Fruit fly (Drosophila melanogaster): ENCODE data around the gene btl.
A peak's percentile ranks its signal among the peaks of the same experiment; 100 is the strongest.

Gene btl

DNA sequence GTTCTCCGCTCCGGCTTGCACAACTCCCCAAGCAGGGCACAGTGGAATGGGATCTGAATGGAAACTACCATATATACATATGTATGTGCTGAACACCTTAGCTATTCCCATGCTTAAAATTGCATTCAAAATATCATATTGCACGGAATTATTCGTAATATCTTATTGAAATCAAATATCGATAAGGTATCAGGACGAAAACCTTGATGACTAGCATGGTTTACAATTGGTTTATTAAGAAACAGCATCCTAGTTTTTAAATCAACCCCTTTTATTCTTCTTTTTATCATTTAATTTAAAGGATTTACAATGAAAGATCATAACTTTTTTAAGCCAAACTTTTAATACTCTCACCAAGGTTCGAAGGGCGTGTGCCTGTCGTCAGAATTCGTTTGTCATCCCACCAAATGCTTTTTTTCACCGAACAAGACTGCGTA, 20.3 kb upstream of the btl start (continued):
- no peak for TF ChIP-seq CG43689 (GFP tag; IDR thresholded peaks at IDR 0.05)
- TF ChIP-seq CG32532 (GFP tag; IDR thresholded peaks at IDR 0.05) = no peak
- no peak for TF ChIP-seq nom (GFP tag; optimal IDR thresholded peaks at IDR 0.05)
- no peak for TF ChIP-seq CG10321 (GFP tag; IDR thresholded peaks at IDR 0.05)
- no peak for TF ChIP-seq CG6272 (GFP tag; IDR thresholded peaks at IDR 0.05)
- no peak for TF ChIP-seq tap (tag; optimal IDR thresholded peaks at IDR 0.05)
- no peak for TF ChIP-seq dpn (GFP tag; optimal IDR thresholded peaks at IDR 0.05)
- TF ChIP-seq CG9727 (GFP tag; optimal IDR thresholded peaks at IDR 0.05) = peak; percentile 29
- TF ChIP-seq dmrt11E (tag; optimal IDR thresholded peaks at IDR 0.05) = no peak
- TF ChIP-seq CG15696 (tag; optimal IDR thresholded peaks at IDR 0.05) = no peak
- TF ChIP-seq amos (GFP tag; IDR thresholded peaks at IDR 0.05; ENCODE audit: partially characterized antibody) = no peak
- no peak for TF ChIP-seq nerfin-2 (GFP tag; IDR thresholded peaks at IDR 0.05; ENCODE audit: partially characterized antibody)
- TF ChIP-seq phol (tag; optimal IDR thresholded peaks at IDR 0.05) = no peak
- no peak for TF ChIP-seq CG5180 (GFP tag; optimal IDR thresholded peaks at IDR 0.05)
- TF ChIP-seq hkb (optimal IDR thresholded peaks at IDR 0.05) = no peak
- no peak for TF ChIP-seq hkb (GFP tag; IDR thresholded peaks at IDR 0.05)
- no peak for TF ChIP-seq CG2889 (GFP tag; IDR thresholded peaks at IDR 0.05)
- no peak for TF ChIP-seq NfI (GFP tag; optimal IDR thresholded peaks at IDR 0.05)
- TF ChIP-seq CG9215 (GFP tag; IDR thresholded peaks at IDR 0.05) = no peak
- TF ChIP-seq Hr3 (GFP tag; optimal IDR thresholded peaks at IDR 0.05) = no peak
- TF ChIP-seq bab2 (GFP tag; optimal IDR thresholded peaks at IDR 0.05) = no peak
- no peak for TF ChIP-seq CG10267 (tag; optimal IDR thresholded peaks at IDR 0.05)
- TF ChIP-seq CG13296 (GFP tag; optimal IDR thresholded peaks at IDR 0.05) = no peak
- no peak for TF ChIP-seq Lim3 (GFP tag; IDR thresholded peaks at IDR 0.05)
- TF ChIP-seq CG10274 (GFP tag; optimal IDR thresholded peaks at IDR 0.05) = no peak
- no peak for TF ChIP-seq Atf-2 (GFP tag; optimal IDR thresholded peaks at IDR 0.05)
- no peak for TF ChIP-seq lov (optimal IDR thresholded peaks at IDR 0.05)
- TF ChIP-seq lov (GFP tag; IDR thresholded peaks at IDR 0.05) = no peak
- peak; percentile 3 for TF ChIP-seq mam (GFP tag; optimal IDR thresholded peaks at IDR 0.05)
- no peak for TF ChIP-seq ara (GFP tag; IDR thresholded peaks at IDR 0.05)
- TF ChIP-seq HmgZ (tag; optimal IDR thresholded peaks at IDR 0.05) = no peak
- TF ChIP-seq CG8388 (GFP tag; optimal IDR thresholded peaks at IDR 0.05) = no peak
- no peak for TF ChIP-seq crp (GFP tag; optimal IDR thresholded peaks at IDR 0.05)
- TF ChIP-seq maf-S (GFP tag; optimal IDR thresholded peaks at IDR 0.05) = no peak
- no peak for TF ChIP-seq CG6683 (GFP tag; optimal IDR thresholded peaks at IDR 0.05)
- TF ChIP-seq tll (GFP tag; optimal IDR thresholded peaks at IDR 0.05) = no peak
- no peak for TF ChIP-seq CG8089 (GFP tag; optimal IDR thresholded peaks at IDR 0.05)
- no peak for TF ChIP-seq CG3407 (GFP tag; optimal IDR thresholded peaks at IDR 0.05)
- no peak for TF ChIP-seq zfh1 (GFP tag; IDR thresholded peaks at IDR 0.05)
- TF ChIP-seq br (optimal IDR thresholded peaks at IDR 0.05) = no peak
- TF ChIP-seq disco-r (GFP tag; optimal IDR thresholded peaks at IDR 0.05) = no peak
- TF ChIP-seq Nf-YB (GFP tag; optimal IDR thresholded peaks at IDR 0.05) = no peak
- no peak for TF ChIP-seq Blimp-1 (GFP tag; optimal IDR thresholded peaks at IDR 0.05)
- no peak for TF ChIP-seq emc (GFP tag; optimal IDR thresholded peaks at IDR 0.05)
- no peak for TF ChIP-seq zen (tag; optimal IDR thresholded peaks at IDR 0.05)
- no peak for TF ChIP-seq CG4404 (GFP tag; IDR thresholded peaks at IDR 0.05)
- no peak for TF ChIP-seq CG12236 (GFP tag; optimal IDR thresholded peaks at IDR 0.05)
- TF ChIP-seq cato (GFP tag; optimal IDR thresholded peaks at IDR 0.05; ENCODE audit: borderline replicate concordance) = no peak
- no peak for TF ChIP-seq CG15601 (tag; optimal IDR thresholded peaks at IDR 0.05)
- no peak for TF ChIP-seq CG13123 (GFP tag; optimal IDR thresholded peaks at IDR 0.05)
- TF ChIP-seq CG18599 (GFP tag; optimal IDR thresholded peaks at IDR 0.05) = peak; percentile 31
- TF ChIP-seq HLH54F (GFP tag; optimal IDR thresholded peaks at IDR 0.05) = no peak
